Fruit fly (Drosophila melanogaster): ENCODE data around the gene PyK.

The PyK gene

DNA sequence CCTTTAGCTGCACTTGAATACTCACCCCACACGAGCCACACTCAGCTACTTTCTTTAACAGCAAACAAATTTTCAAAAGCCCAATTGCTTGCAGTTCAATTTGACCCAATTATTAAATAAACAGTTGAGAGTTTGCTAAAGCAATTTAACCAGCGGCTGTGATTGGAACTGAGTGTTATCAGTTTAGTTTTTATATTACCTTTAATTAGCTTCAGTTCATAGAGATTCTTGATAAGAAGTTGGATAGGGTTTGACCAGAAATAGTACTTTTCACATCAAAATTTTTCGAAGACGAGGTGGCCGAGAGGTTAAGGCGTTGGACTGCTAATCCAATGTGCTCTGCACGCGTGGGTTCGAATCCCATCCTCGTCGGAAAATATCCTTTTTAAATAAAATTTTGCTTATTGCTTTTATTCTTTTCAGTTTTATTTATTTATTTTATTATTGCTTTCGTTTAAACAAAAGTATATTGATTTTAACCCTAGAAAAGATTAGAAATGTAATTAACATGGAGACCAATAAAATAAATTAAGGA, 29.0 kb downstream of the PyK start:
- TF ChIP-seq trem (tag; optimal IDR thresholded peaks at IDR 0.05): no peak
- TF ChIP-seq vfl (GFP tag; optimal IDR thresholded peaks at IDR 0.05): no peak
- TF ChIP-seq Dll (GFP tag; IDR thresholded peaks at IDR 0.05; ENCODE audit: partially characterized antibody): no peak
- no peak for TF ChIP-seq CG17385 (GFP tag; optimal IDR thresholded peaks at IDR 0.05)
- no peak for TF ChIP-seq pfk (GFP tag; optimal IDR thresholded peaks at IDR 0.05)
- no peak for TF ChIP-seq CG8359 (GFP tag; optimal IDR thresholded peaks at IDR 0.05; ENCODE audit: borderline replicate concordance)
- TF ChIP-seq CHES-1-like (GFP tag; optimal IDR thresholded peaks at IDR 0.05): no peak
- no peak for TF ChIP-seq H15 (GFP tag; IDR thresholded peaks at IDR 0.05)
- no peak for TF ChIP-seq dm (GFP tag; optimal IDR thresholded peaks at IDR 0.05)
- TF ChIP-seq CG7839 (tag; optimal IDR thresholded peaks at IDR 0.05): no peak
- TF ChIP-seq Vsx1 (GFP tag; optimal IDR thresholded peaks at IDR 0.05): peak; percentile 85
- TF ChIP-seq amos (GFP tag; IDR thresholded peaks at IDR 0.05; ENCODE audit: partially characterized antibody): peak; percentile 78; the same call in 1 of the 2 replicates
- no peak for TF ChIP-seq CG4730 (GFP tag; IDR thresholded peaks at IDR 0.05)
- no peak for TF ChIP-seq dan (GFP tag; IDR thresholded peaks at IDR 0.05)
- TF ChIP-seq CG17802 (tag; optimal IDR thresholded peaks at IDR 0.05): no peak
- no peak for TF ChIP-seq lov (optimal IDR thresholded peaks at IDR 0.05)
- no peak for TF ChIP-seq lov (GFP tag; IDR thresholded peaks at IDR 0.05)
- no peak for TF ChIP-seq Drgx (GFP tag; IDR thresholded peaks at IDR 0.05)
- no peak for TF ChIP-seq CG12391 (tag; optimal IDR thresholded peaks at IDR 0.05)
- TF ChIP-seq CG8290 (GFP tag; optimal IDR thresholded peaks at IDR 0.05): no peak
- peak in 1 of 2 experiments; percentile 22 for TF ChIP-seq CG8290 (tag; optimal IDR thresholded peaks at IDR 0.05)
- TF ChIP-seq Dip3 (GFP tag; optimal IDR thresholded peaks at IDR 0.05): no peak
- TF ChIP-seq CG10366 (GFP tag; IDR thresholded peaks at IDR 0.05): no peak
- TF ChIP-seq pum (GFP tag; optimal IDR thresholded peaks at IDR 0.05): no peak
- TF ChIP-seq Bgb (GFP tag; IDR thresholded peaks at IDR 0.05; ENCODE audit: partially characterized antibody): peak; percentile 50; the same call in 1 of the 2 replicates
- no peak for TF ChIP-seq CG9932 (GFP tag; IDR thresholded peaks at IDR 0.05)
- no peak for TF ChIP-seq CG2712 (tag; optimal IDR thresholded peaks at IDR 0.05)
- TF ChIP-seq CG7372 (GFP tag; IDR thresholded peaks at IDR 0.05): no peak
- TF ChIP-seq CG3407 (GFP tag; optimal IDR thresholded peaks at IDR 0.05): no peak
- no peak for TF ChIP-seq sima (GFP tag; optimal IDR thresholded peaks at IDR 0.05)
- peak; percentile 88 for TF ChIP-seq exex (tag; optimal IDR thresholded peaks at IDR 0.05)
- no peak for TF ChIP-seq CG1832 (GFP tag; optimal IDR thresholded peaks at IDR 0.05)
- TF ChIP-seq CG14860 (GFP tag; IDR thresholded peaks at IDR 0.05; ENCODE audit: partially characterized antibody): 0 out of 3 replicates have a peak, but pooled peaks have one; percentile 35
- no peak for TF ChIP-seq CG6683 (GFP tag; optimal IDR thresholded peaks at IDR 0.05)
- no peak for TF ChIP-seq dysf (GFP tag; IDR thresholded peaks at IDR 0.05)
- peak; percentile 94 for TF ChIP-seq Bdp1 (GFP tag; optimal IDR thresholded peaks at IDR 0.05)
- no peak for TF ChIP-seq sens (GFP tag)
- TF ChIP-seq Atf-2 (GFP tag; optimal IDR thresholded peaks at IDR 0.05): no peak
- no peak for TF ChIP-seq CG16815 (GFP tag; optimal IDR thresholded peaks at IDR 0.05)
- TF ChIP-seq tin (GFP tag; optimal IDR thresholded peaks at IDR 0.05): no peak
- no peak for TF ChIP-seq CG5245 (GFP tag; optimal IDR thresholded peaks at IDR 0.05)
- TF ChIP-seq cwo (GFP tag; optimal IDR thresholded peaks at IDR 0.05): no peak
- no peak for TF ChIP-seq CG13775 (GFP tag; optimal IDR thresholded peaks at IDR 0.05)
- TF ChIP-seq tup (GFP tag; optimal IDR thresholded peaks at IDR 0.05): no peak
- TF ChIP-seq CG1603 (tag; optimal IDR thresholded peaks at IDR 0.05): no peak
- no peak for TF ChIP-seq CG32532 (GFP tag; IDR thresholded peaks at IDR 0.05)
- TF ChIP-seq CG10565 (GFP tag; optimal IDR thresholded peaks at IDR 0.05): no peak
- no peak for TF ChIP-seq ind (GFP tag; optimal IDR thresholded peaks at IDR 0.05)
- TF ChIP-seq Trl (optimal IDR thresholded peaks at IDR 0.05): no peak
- TF ChIP-seq Trl (GFP tag; optimal IDR thresholded peaks at IDR 0.05): no peak
- TF ChIP-seq Med (GFP tag): peak; percentile 25
- TF ChIP-seq CG11085 (GFP tag; IDR thresholded peaks at IDR 0.05): no peak

Data from whole organism, embryonic.